Fruit fly (Drosophila melanogaster): Measurements from ENCODE around the gene CG10300.

CG10300 gene

dm6 chr3R:23711195-23711594, at the start of gene CG10300:
Gene CG10300 (plus strand): TSS chr3R:23711527.
- TF ChIP-seq cic (GFP tag; optimal IDR thresholded peaks at IDR 0.05) (peak; percentile 53), CG12768 (GFP tag; optimal IDR thresholded peaks at IDR 0.05) (peak; percentile 7), kay (GFP tag; ENCODE audit: borderline replicate concordance) (no peak)

DNA sequence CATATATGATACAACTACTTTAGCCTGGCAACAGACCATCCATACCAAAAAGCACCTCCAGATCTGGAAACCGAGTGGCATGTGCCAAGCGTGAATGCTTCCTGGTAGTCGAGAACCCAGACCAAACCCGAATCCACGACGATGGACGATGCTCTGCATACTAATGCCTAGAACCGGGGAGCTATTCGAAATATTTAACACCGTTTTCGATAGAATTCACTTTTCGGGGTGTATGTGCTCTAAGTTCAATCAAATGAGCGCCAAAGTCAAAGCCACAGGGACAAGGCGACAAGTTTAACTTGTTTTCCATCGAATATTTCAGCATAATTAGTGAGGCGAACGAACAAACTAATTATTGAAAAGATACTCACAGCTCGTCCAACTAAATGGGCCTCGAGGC, 48.5 kb upstream of the CG10300 start:
- no peak for TF ChIP-seq cnc (optimal IDR thresholded peaks at IDR 0.05)
- no peak for TF ChIP-seq cic (GFP tag; optimal IDR thresholded peaks at IDR 0.05)
- no peak for TF ChIP-seq CG7101 (tag; optimal IDR thresholded peaks at IDR 0.05)
- no peak for TF ChIP-seq CG5204 (GFP tag; optimal IDR thresholded peaks at IDR 0.05)
- TF ChIP-seq CG12768 (GFP tag; optimal IDR thresholded peaks at IDR 0.05): no peak
- TF ChIP-seq CG14711 (tag; optimal IDR thresholded peaks at IDR 0.05): no peak

- TF ChIP-seq kay (GFP tag; ENCODE audit: borderline replicate concordance) (peak; percentile 77), tj (GFP tag; optimal IDR thresholded peaks at IDR 0.05) (peak; percentile 20), Crg-1 (GFP tag; optimal IDR thresholded peaks at IDR 0.05) (no peak)
Observed at dm6 chr3R:23664437-23664836, 46.9 kb upstream of the CG10300 start.

dm6 chr3R:23666672-23667211, 44.6 kb upstream of the CG10300 start:
- TF ChIP-seq Clk (GFP tag; optimal IDR thresholded peaks at IDR 0.05) (no peak), cic (GFP tag; optimal IDR thresholded peaks at IDR 0.05) (no peak), ovo (GFP tag; optimal IDR thresholded peaks at IDR 0.05) (no peak), tj (GFP tag; optimal IDR thresholded peaks at IDR 0.05) (no peak), CG12768 (GFP tag; optimal IDR thresholded peaks at IDR 0.05) (no peak), CG14711 (tag; optimal IDR thresholded peaks at IDR 0.05) (no peak), Mnt (GFP tag; optimal IDR thresholded peaks at IDR 0.05) (no peak), CG7045 (GFP tag; optimal IDR thresholded peaks at IDR 0.05) (no peak), bab1 (GFP tag; optimal IDR thresholded peaks at IDR 0.05) (no peak), CG5204 (GFP tag; optimal IDR thresholded peaks at IDR 0.05) (no peak), CG11617 (GFP tag; optimal IDR thresholded peaks at IDR 0.05) (no peak), kay (GFP tag; ENCODE audit: borderline replicate concordance) (no peak), CG7101 (tag; optimal IDR thresholded peaks at IDR 0.05) (no peak), CG33017 (tag; optimal IDR thresholded peaks at IDR 0.05) (no peak), pad (GFP tag; optimal IDR thresholded peaks at IDR 0.05) (no peak), toe (GFP tag; optimal IDR thresholded peaks at IDR 0.05) (no peak), Hr96 (GFP tag; optimal IDR thresholded peaks at IDR 0.05) (no peak)

DNA sequence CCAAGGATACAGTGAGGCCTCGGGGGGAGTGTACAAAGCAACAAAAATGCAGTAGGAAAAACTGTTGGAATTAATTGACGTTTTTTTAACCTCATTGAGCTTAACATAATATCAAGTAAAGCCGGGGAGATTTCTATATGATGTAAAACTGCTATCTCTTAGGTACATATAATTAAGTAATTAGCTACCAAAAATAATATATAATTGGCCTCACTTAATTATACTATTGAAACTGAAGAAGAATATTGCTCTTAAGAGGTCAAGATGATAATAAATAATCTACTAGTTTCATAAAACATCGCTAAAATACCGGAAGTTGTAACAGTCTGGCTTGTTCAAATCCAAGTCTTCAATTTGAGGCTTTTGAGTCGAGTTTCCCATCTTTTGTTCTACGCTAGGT, 43.9 kb upstream of the CG10300 start:
- TF ChIP-seq ovo (GFP tag; optimal IDR thresholded peaks at IDR 0.05) (no peak), CG7045 (GFP tag; optimal IDR thresholded peaks at IDR 0.05) (peak; percentile 42), CG12768 (GFP tag; optimal IDR thresholded peaks at IDR 0.05) (peak; percentile 39), CG5204 (GFP tag; optimal IDR thresholded peaks at IDR 0.05) (peak; percentile 19)

DNA sequence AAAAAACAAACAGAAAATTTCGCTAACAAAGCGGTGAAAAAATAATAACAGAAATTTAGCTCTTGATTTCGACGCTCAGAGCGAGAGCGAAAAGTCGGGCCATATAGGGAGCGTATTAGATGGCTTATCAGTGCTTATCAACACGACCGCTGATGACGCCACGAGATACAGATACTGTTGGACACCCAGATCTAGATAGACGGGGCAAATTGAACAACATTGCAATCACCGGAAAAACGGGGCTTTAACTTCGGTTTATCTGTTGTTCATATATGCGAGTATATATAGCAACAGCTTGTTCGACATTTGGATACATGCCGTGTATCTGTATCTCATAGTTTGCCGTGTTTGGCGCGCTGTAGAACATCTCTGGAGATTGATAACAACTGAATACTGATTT, 42.7 kb upstream of the CG10300 start:
- TF ChIP-seq CG7101 (tag; optimal IDR thresholded peaks at IDR 0.05) (no peak), Mnt (GFP tag; optimal IDR thresholded peaks at IDR 0.05) (no peak), CG5204 (GFP tag; optimal IDR thresholded peaks at IDR 0.05) (no peak), bab1 (GFP tag; optimal IDR thresholded peaks at IDR 0.05) (no peak), Hr96 (GFP tag; optimal IDR thresholded peaks at IDR 0.05) (no peak)

dm6 chr3R:23669401-23670216, 41.7 kb upstream of the CG10300 start, which contains the start of gene CG31145:
Gene CG31145 (minus strand): TSS chr3R:23669659.
- TF ChIP-seq CG33017 (tag; optimal IDR thresholded peaks at IDR 0.05) (peak; percentile 99), Hr96 (GFP tag; optimal IDR thresholded peaks at IDR 0.05) (peak; percentile 99), ovo (GFP tag; optimal IDR thresholded peaks at IDR 0.05) (peak; percentile 100), CG11617 (GFP tag; optimal IDR thresholded peaks at IDR 0.05) (peak; percentile 100), CG12768 (GFP tag; optimal IDR thresholded peaks at IDR 0.05) (peak; percentile 100), Mnt (GFP tag; optimal IDR thresholded peaks at IDR 0.05) (peak; percentile 95), CG7101 (tag; optimal IDR thresholded peaks at IDR 0.05) (peak; percentile 99), CG14711 (tag; optimal IDR thresholded peaks at IDR 0.05) (peak; percentile 96), CG1620 (GFP tag; optimal IDR thresholded peaks at IDR 0.05) (peak; percentile 98), cic (GFP tag; optimal IDR thresholded peaks at IDR 0.05) (peak; percentile 96), CG7045 (GFP tag; optimal IDR thresholded peaks at IDR 0.05) (peak; percentile 100), Crg-1 (GFP tag; optimal IDR thresholded peaks at IDR 0.05) (peak; percentile 99), tj (GFP tag; optimal IDR thresholded peaks at IDR 0.05) (peak; percentile 95), pad (GFP tag; optimal IDR thresholded peaks at IDR 0.05) (peak; percentile 96), toe (GFP tag; optimal IDR thresholded peaks at IDR 0.05) (peak; percentile 100), cnc (optimal IDR thresholded peaks at IDR 0.05) (no peak), kay (GFP tag; ENCODE audit: borderline replicate concordance) (peak; percentile 57), CG5204 (GFP tag; optimal IDR thresholded peaks at IDR 0.05) (peak; percentile 100), bab1 (GFP tag; optimal IDR thresholded peaks at IDR 0.05) (peak; percentile 98), Clk (GFP tag; optimal IDR thresholded peaks at IDR 0.05) (peak; percentile 99)
